Worm (Caenorhabditis elegans) whole organism, L1 larva: Measurements from ENCODE around the gene mam-6.

Experiments used
- C16A3.4 ChIP-seq: fragments of 150-350 bp; optimal IDR thresholded peaks from 2 replicates; lab custom pipeline; 2014; ENCODE audit warnings: missing biosample characterization, missing genetic modification characterization
- ama-1 ChIP-seq: fragments of 150-350 bp; optimal IDR thresholded peaks from 2 replicates; lab custom pipeline; 2014
- elt-2 ChIP-seq: sonication (generic microtip); optimal IDR thresholded peaks from 2 replicates; lab custom pipeline; 2016; ENCODE audit warnings: missing genetic modification characterization, mild to moderate bottlenecking, inconsistent platforms, missing compliant biosample characterization, missing genetic modification reagents
- elt-3 ChIP-seq, 6 experiments: fragments of 150-350 bp in 1 of 6; sonication (generic microtip); optimal IDR thresholded peaks; 2 replicates each; lab custom pipeline; 2017 to 2018; ENCODE audit warnings: missing biosample characterization in 6 of 6, missing genetic modification characterization in 6 of 6, inconsistent platforms in 1 of 6
- fos-1 ChIP-seq: fragments of 150-350 bp; optimal IDR thresholded peaks from 2 replicates; lab custom pipeline; 2014; ENCODE audit warnings: missing biosample characterization, missing genetic modification characterization
- hlh-17 ChIP-seq: fragments of 200-800 bp; sonication (Bioruptor generic); optimal IDR thresholded peaks from 2 replicates; lab custom pipeline; 2018; ENCODE audit warnings: missing genetic modification characterization, mild to moderate bottlenecking, missing compliant biosample characterization, moderate library complexity, borderline replicate concordance
- irx-1 ChIP-seq: sonication (generic microtip); optimal IDR thresholded peaks from 2 replicates; lab custom pipeline; 2016; ENCODE audit warnings: missing genetic modification characterization, missing compliant biosample characterization
- lin-13 ChIP-seq: fragments of 150-350 bp; optimal IDR thresholded peaks from 2 replicates; lab custom pipeline; 2014; ENCODE audit warnings: missing biosample characterization, missing genetic modification reagents, missing genetic modification characterization
- nhr-237 ChIP-seq: fragments of 150-350 bp; optimal IDR thresholded peaks from 2 replicates; lab custom pipeline; 2014; ENCODE audit warnings: missing biosample characterization, missing genetic modification characterization
- snpc-4 ChIP-seq: fragments of 150-350 bp; optimal IDR thresholded peaks from 2 replicates; lab custom pipeline; 2014; ENCODE audit warnings: missing biosample characterization, missing genetic modification characterization
- zag-1 ChIP-seq: fragments of 150-350 bp; optimal IDR thresholded peaks from 2 replicates; lab custom pipeline; 2014; ENCODE audit warnings: missing biosample characterization, missing genetic modification characterization
- zip-4 ChIP-seq: fragments of 200-800 bp; sonication (Bioruptor generic); optimal IDR thresholded peaks from 2 replicates; lab custom pipeline; 2018; ENCODE audit warnings: mild to moderate bottlenecking, missing genetic modification characterization, moderate library complexity, missing compliant biosample characterization
- ztf-11 ChIP-seq, 2 experiments: sonication (generic microtip); optimal IDR thresholded peaks; 2 replicates each; lab custom pipeline; 2016 to 2017; ENCODE audit warnings: missing genetic modification characterization in 2 of 2, missing biosample characterization in 1 of 2, missing compliant biosample characterization in 1 of 2

- TF ChIP-seq zag-1 (tag; lab: Kevin White, UChicago) (no peak), irx-1 (tag; lab: Kevin White, UChicago) (no peak), nhr-237 (tag; lab: Kevin White, UChicago) (no peak), ztf-11 (tag; optimal IDR thresholded peaks at IDR 0.05; lab: Kevin White, UChicago) (no peak), ama-1 (lab: Kevin White, UChicago) (no peak), lin-13 (GFP tag; lab: Kevin White, UChicago) (no peak), elt-3 (tag; optimal IDR thresholded peaks at IDR 0.05; lab: Kevin White, UChicago) (peak in 2 of 6 experiments; percentile 42 to 86), snpc-4 (no peak), C16A3.4 (tag; lab: Kevin White, UChicago) (no peak), elt-2 (no peak), zip-4 (GFP tag; lab: Kevin White, UChicago) (no peak), fos-1 (tag; lab: Kevin White, UChicago) (no peak), hlh-17 (GFP tag; lab: Kevin White, UChicago) (no peak)
Measured at ce11 chrX:15081486-15081885, 12.3 kb upstream of the mam-6 start.
